Worm (Caenorhabditis elegans): ENCODE measurements around the gene W09D10.4.

The W09D10.4 gene

ce11 chrIII:10754379-10754778 lies 38.4 kb upstream of the W09D10.4 start:
- TF ChIP-seq tra-4 (tag; optimal IDR thresholded peaks at IDR 0.05), result no peak
- TF ChIP-seq ets-7 (tag; optimal IDR thresholded peaks at IDR 0.05), result no peak
- no peak for TF ChIP-seq tbx-11 (GFP tag; IDR thresholded peaks at IDR 0.05)
- no peak for TF ChIP-seq ceh-13 (GFP tag; optimal IDR thresholded peaks at IDR 0.05)
- TF ChIP-seq hmbx-1 (tag; optimal IDR thresholded peaks at IDR 0.05), result no peak
- TF ChIP-seq hnd-1 (tag; optimal IDR thresholded peaks at IDR 0.05), result no peak
- no peak for TF ChIP-seq ceh-36 (tag; optimal IDR thresholded peaks at IDR 0.05)
- no peak for TF ChIP-seq sea-1 (GFP tag; conservative IDR thresholded peaks at IDR 0.05)
- no peak for TF ChIP-seq B0310.2 (tag; optimal IDR thresholded peaks at IDR 0.05)
- no peak for TF ChIP-seq pes-1 (GFP tag; IDR thresholded peaks at IDR 0.05)
- no peak for TF ChIP-seq aly-1 (tag; optimal IDR thresholded peaks at IDR 0.05)
- TF ChIP-seq ama-1 (optimal IDR thresholded peaks at IDR 0.05), result no peak

DNA sequence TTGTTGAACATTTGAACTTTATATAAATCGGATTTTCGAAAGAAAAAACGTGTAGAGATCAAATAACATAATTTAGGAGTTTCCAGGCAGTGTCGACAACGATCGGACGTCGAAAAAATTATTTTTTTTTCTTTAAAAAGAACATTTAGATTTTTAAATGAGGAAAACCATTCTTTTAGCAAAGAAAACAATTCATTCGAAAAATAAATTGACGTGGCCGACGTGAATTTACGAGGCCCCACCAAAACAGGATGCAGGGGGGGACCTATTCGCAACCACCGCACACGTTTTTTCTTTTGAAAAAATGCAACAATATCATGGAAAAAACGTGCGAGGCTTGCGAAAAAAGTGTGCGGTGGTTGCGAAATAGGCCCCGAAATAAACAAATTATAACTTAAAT lies 34.1 kb upstream of the W09D10.4 start, which contains the start of gene enu-3.6:
Gene enu-3.6 (plus strand): TSS at position 392 of the 400 bp plus-strand sequence.
- 0 out of 2 replicates have a peak, but pooled peaks have one; percentile 22 for TF ChIP-seq pes-1 (GFP tag; IDR thresholded peaks at IDR 0.05)

- TF ChIP-seq ets-7 (tag; optimal IDR thresholded peaks at IDR 0.05) (no peak), ama-1 (optimal IDR thresholded peaks at IDR 0.05) (no peak), ceh-13 (GFP tag; optimal IDR thresholded peaks at IDR 0.05) (no peak), flt-1 (GFP tag; IDR thresholded peaks at IDR 0.05) (no peak), F13C5.2 (tag; optimal IDR thresholded peaks at IDR 0.05) (peak; percentile 33)
Measured at ce11 chrIII:10747620-10748479, 31.9 kb upstream of the W09D10.4 start, which contains the start of the genes ran-1 and dkc-1. Gene ran-1 (minus strand): TSS chrIII:10747728. Gene dkc-1 (plus strand): TSS chrIII:10748429.

DNA sequence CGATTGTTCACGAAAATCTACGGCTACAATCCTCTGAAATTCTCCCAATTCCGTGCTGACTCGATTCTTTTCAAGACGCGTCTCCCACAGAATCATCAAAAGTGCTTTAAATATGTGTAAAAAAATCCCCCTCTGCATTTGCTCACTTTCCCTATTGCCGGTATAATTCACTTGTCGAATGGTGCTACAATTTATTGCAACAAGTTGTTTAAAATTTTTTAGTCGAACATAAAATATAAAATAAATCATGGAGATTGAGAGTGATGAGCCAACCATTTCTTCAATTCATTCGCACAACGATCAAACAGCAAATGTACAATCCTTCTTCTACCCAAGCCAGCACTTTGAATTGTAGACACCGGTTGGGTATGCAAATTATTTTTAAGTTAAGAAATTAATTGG lies 30.4 kb upstream of the W09D10.4 start:
- TF ChIP-seq ets-7 (tag; optimal IDR thresholded peaks at IDR 0.05), result no peak
- TF ChIP-seq tbx-11 (GFP tag; IDR thresholded peaks at IDR 0.05), result no peak
- TF ChIP-seq sea-1 (GFP tag; conservative IDR thresholded peaks at IDR 0.05), result no peak
- TF ChIP-seq hnd-1 (tag; optimal IDR thresholded peaks at IDR 0.05), result no peak
- no peak for TF ChIP-seq flt-1 (GFP tag; IDR thresholded peaks at IDR 0.05)
- no peak for TF ChIP-seq ceh-36 (tag; optimal IDR thresholded peaks at IDR 0.05)

- TF ChIP-seq scrt-1 (GFP tag; IDR thresholded peaks at IDR 0.05), result no peak
- TF ChIP-seq hnd-1 (tag; optimal IDR thresholded peaks at IDR 0.05), result no peak
- no peak for TF ChIP-seq F13C5.2 (tag; optimal IDR thresholded peaks at IDR 0.05)
- no peak for TF ChIP-seq ceh-13 (GFP tag; optimal IDR thresholded peaks at IDR 0.05)
- no peak for TF ChIP-seq flt-1 (GFP tag; IDR thresholded peaks at IDR 0.05)
- TF ChIP-seq ama-1 (optimal IDR thresholded peaks at IDR 0.05), result no peak
- no peak for TF ChIP-seq hmg-4 (GFP tag; optimal IDR thresholded peaks at IDR 0.05)
- TF ChIP-seq B0310.2 (tag; optimal IDR thresholded peaks at IDR 0.05), result no peak
- no peak for TF ChIP-seq pes-1 (GFP tag; IDR thresholded peaks at IDR 0.05)
- no peak for TF ChIP-seq tbx-11 (GFP tag; IDR thresholded peaks at IDR 0.05)
- no peak for TF ChIP-seq tra-4 (tag; optimal IDR thresholded peaks at IDR 0.05)
- TF ChIP-seq aly-1 (tag; optimal IDR thresholded peaks at IDR 0.05), result no peak
- no peak for TF ChIP-seq hmbx-1 (tag; optimal IDR thresholded peaks at IDR 0.05)
- TF ChIP-seq tbx-37 (GFP tag; conservative IDR thresholded peaks at IDR 0.05), result no peak
- no peak for TF ChIP-seq sea-1 (GFP tag; conservative IDR thresholded peaks at IDR 0.05)
- no peak for TF ChIP-seq ets-7 (tag; optimal IDR thresholded peaks at IDR 0.05)
- no peak for TF ChIP-seq ceh-36 (tag; optimal IDR thresholded peaks at IDR 0.05)
Measured at ce11 chrIII:10742382-10742860, 26.4 kb upstream of the W09D10.4 start, which contains the start of the genes tbb-1 and rib-2. Gene tbb-1 (minus strand): TSS chrIII:10742432. Gene rib-2 (plus strand): TSS chrIII:10742810.

DNA sequence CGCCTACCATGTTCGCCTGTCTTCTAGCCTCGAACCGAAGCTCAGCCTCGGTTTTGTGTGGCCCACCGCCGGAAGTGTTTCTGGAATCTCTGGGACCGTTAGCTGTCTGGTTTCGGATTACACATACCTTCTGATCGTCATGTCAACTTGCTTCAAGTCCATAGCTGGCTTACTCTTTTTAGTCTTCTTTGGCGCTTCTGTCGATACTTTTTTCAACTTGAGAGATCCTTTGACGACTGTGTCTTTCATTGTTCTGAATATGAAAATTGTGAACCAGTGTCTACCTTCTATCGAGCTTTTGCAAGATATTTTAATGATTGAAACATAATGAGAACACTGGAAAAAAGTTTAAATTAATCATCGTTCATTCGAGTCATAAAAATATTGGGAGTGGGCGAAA lies 24.5 kb upstream of the W09D10.4 start, which contains the start of gene K01G5.8:
Gene K01G5.8 (minus strand): TSS at position 255 of the 400 bp plus-strand sequence.
- TF ChIP-seq ets-7 (tag; optimal IDR thresholded peaks at IDR 0.05), result no peak
- TF ChIP-seq flt-1 (GFP tag; IDR thresholded peaks at IDR 0.05), result no peak
- no peak for TF ChIP-seq scrt-1 (GFP tag; IDR thresholded peaks at IDR 0.05)
- TF ChIP-seq ama-1 (optimal IDR thresholded peaks at IDR 0.05), result no peak
- TF ChIP-seq hmbx-1 (tag; optimal IDR thresholded peaks at IDR 0.05), result no peak
- no peak for TF ChIP-seq B0310.2 (tag; optimal IDR thresholded peaks at IDR 0.05)
- TF ChIP-seq ceh-36 (tag; optimal IDR thresholded peaks at IDR 0.05), result no peak

ce11 chrIII:10739902-10740301 lies 23.9 kb upstream of the W09D10.4 start:
- TF ChIP-seq ama-1 (optimal IDR thresholded peaks at IDR 0.05) (peak; percentile 73), B0310.2 (tag; optimal IDR thresholded peaks at IDR 0.05) (peak; percentile 54), F13C5.2 (tag; optimal IDR thresholded peaks at IDR 0.05) (peak; percentile 67), sea-1 (GFP tag; conservative IDR thresholded peaks at IDR 0.05) (no peak), tbx-11 (GFP tag; IDR thresholded peaks at IDR 0.05) (no peak)

- no peak for TF ChIP-seq F13C5.2 (tag; optimal IDR thresholded peaks at IDR 0.05)
- TF ChIP-seq hmbx-1 (tag; optimal IDR thresholded peaks at IDR 0.05), result no peak
- no peak for TF ChIP-seq aly-1 (tag; optimal IDR thresholded peaks at IDR 0.05)
- no peak for TF ChIP-seq tbx-11 (GFP tag; IDR thresholded peaks at IDR 0.05)
- TF ChIP-seq pes-1 (GFP tag; IDR thresholded peaks at IDR 0.05), result no peak
- TF ChIP-seq scrt-1 (GFP tag; IDR thresholded peaks at IDR 0.05), result no peak
- TF ChIP-seq tbx-37 (GFP tag; conservative IDR thresholded peaks at IDR 0.05), result no peak
- TF ChIP-seq flt-1 (GFP tag; IDR thresholded peaks at IDR 0.05), result no peak
- TF ChIP-seq hmg-4 (GFP tag; optimal IDR thresholded peaks at IDR 0.05), result no peak
- no peak for TF ChIP-seq B0310.2 (tag; optimal IDR thresholded peaks at IDR 0.05)
- TF ChIP-seq sea-1 (GFP tag; conservative IDR thresholded peaks at IDR 0.05), result no peak
Measured at ce11 chrIII:10739455-10739854, 23.5 kb upstream of the W09D10.4 start, which contains the start of gene smap-1. Gene smap-1 (minus strand): TSS chrIII:10739792.
